Worm (Caenorhabditis elegans): Measurements from ENCODE around the gene nduf-2.2.

The nduf-2.2 gene

ce11 chrIII:6447521-6447920, 17.5 kb upstream of the nduf-2.2 start (continued):
- TF ChIP-seq sptf-2 (GFP tag; optimal IDR thresholded peaks at IDR 0.05) (no peak), ceh-91 (GFP tag; IDR thresholded peaks at IDR 0.05) (no peak), Y53G8AR.9 (GFP tag; conservative IDR thresholded peaks at IDR 0.05) (0 out of 2 replicates have a peak, but pooled peaks have one; percentile 35), let-607 (tag; optimal IDR thresholded peaks at IDR 0.05) (peak in 1 of 2 experiments; percentile 33), atf-7 (tag; optimal IDR thresholded peaks at IDR 0.05) (peak; percentile 64), ztf-28 (GFP tag; IDR thresholded peaks at IDR 0.05) (no peak), B0336.3 (GFP tag; IDR thresholded peaks at IDR 0.05) (peak; percentile 47; the same call in 1 of the 2 replicates), mcd-1 (GFP tag; IDR thresholded peaks at IDR 0.05) (peak; percentile 42), F39B2.1 (GFP tag; IDR thresholded peaks at IDR 0.05) (no peak), snpc-1.3 (tag; optimal IDR thresholded peaks at IDR 0.05; ENCODE audit: insufficient read depth) (no peak), cebp-1 (GFP tag; IDR thresholded peaks at IDR 0.05) (no peak), cebp-1 (tag; optimal IDR thresholded peaks at IDR 0.05) (peak; percentile 58), ceh-40 (GFP tag; IDR thresholded peaks at IDR 0.05) (no peak), mel-28 (tag; optimal IDR thresholded peaks at IDR 0.05; ENCODE audit: borderline replicate concordance) (no peak), F22D6.2 (tag; optimal IDR thresholded peaks at IDR 0.05) (peak; percentile 28), nfya-1 (tag; optimal IDR thresholded peaks at IDR 0.05; ENCODE audit: borderline replicate concordance, insufficient read depth) (no peak), F23B12.7 (tag; optimal IDR thresholded peaks at IDR 0.05; ENCODE audit: insufficient read depth) (no peak), egl-44 (GFP tag; IDR thresholded peaks at IDR 0.05) (0 out of 2 replicates have a peak, but pooled peaks have one; percentile 50), B0261.1 (tag; optimal IDR thresholded peaks at IDR 0.05) (no peak), ekl-4 (GFP tag; IDR thresholded peaks at IDR 0.05) (no peak), nhr-27 (tag; optimal IDR thresholded peaks at IDR 0.05) (no peak), cebp-2 (GFP tag; IDR thresholded peaks at IDR 0.05) (no peak), nhr-179 (tag; optimal IDR thresholded peaks at IDR 0.05) (no peak), sea-2 (GFP tag; IDR thresholded peaks at IDR 0.05) (no peak), pbrm-1 (GFP tag; IDR thresholded peaks at IDR 0.05) (no peak; the same call in 1 of the 2 replicates), tbx-9 (tag; optimal IDR thresholded peaks at IDR 0.05; ENCODE audit: borderline replicate concordance) (no peak), athp-1 (tag; optimal IDR thresholded peaks at IDR 0.05) (no peak), aptf-3 (GFP tag; IDR thresholded peaks at IDR 0.05) (no peak), ama-1 (optimal IDR thresholded peaks at IDR 0.05) (no peak), ama-1 (GFP tag; optimal IDR thresholded peaks at IDR 0.05) (no peak), dox-1 (GFP tag; IDR thresholded peaks at IDR 0.05) (0 out of 2 replicates have a peak, but pooled peaks have one; percentile 44), let-526 (GFP tag; IDR thresholded peaks at IDR 0.05) (0 out of 2 replicates have a peak, but pooled peaks have one; percentile 44), tlf-1 (GFP tag; optimal IDR thresholded peaks at IDR 0.05) (peak; percentile 52), lin-40 (tag; optimal IDR thresholded peaks at IDR 0.05) (peak; percentile 36), T26A5.8 (tag; optimal IDR thresholded peaks at IDR 0.05) (no peak), F57C9.4 (tag; optimal IDR thresholded peaks at IDR 0.05) (no peak)

ce11 chrIII:6449854-6450253, 15.2 kb upstream of the nduf-2.2 start:
- 0 out of 2 replicates have a peak, but pooled peaks have one; percentile 30 for TF ChIP-seq attf-6 (GFP tag; IDR thresholded peaks at IDR 0.05)
- TF ChIP-seq sptf-2 (GFP tag; optimal IDR thresholded peaks at IDR 0.05) = no peak
- TF ChIP-seq repo-1 (tag; optimal IDR thresholded peaks at IDR 0.05) = peak; percentile 46

- TF ChIP-seq T07F8.4 (tag; optimal IDR thresholded peaks at IDR 0.05) (no peak), ceh-79 (tag; optimal IDR thresholded peaks at IDR 0.05) (no peak), F22D6.2 (tag; optimal IDR thresholded peaks at IDR 0.05) (no peak), snpc-3.4 (tag; optimal IDR thresholded peaks at IDR 0.05) (no peak), egl-44 (GFP tag; IDR thresholded peaks at IDR 0.05) (no peak), gei-17 (GFP tag; optimal IDR thresholded peaks at IDR 0.05) (no peak), Y95B8A.8 (GFP tag; IDR thresholded peaks at IDR 0.05) (no peak), somi-1 (GFP tag; optimal IDR thresholded peaks at IDR 0.05) (no peak), repo-1 (tag; optimal IDR thresholded peaks at IDR 0.05) (no peak), cebp-1 (GFP tag; IDR thresholded peaks at IDR 0.05) (no peak), cebp-1 (tag; optimal IDR thresholded peaks at IDR 0.05) (no peak), atf-7 (tag; optimal IDR thresholded peaks at IDR 0.05) (no peak), dox-1 (GFP tag; IDR thresholded peaks at IDR 0.05) (no peak), ccch-3 (GFP tag; optimal IDR thresholded peaks at IDR 0.05) (no peak), nhr-179 (tag; optimal IDR thresholded peaks at IDR 0.05) (no peak), ceh-40 (GFP tag; IDR thresholded peaks at IDR 0.05) (no peak), lsl-1 (GFP tag; optimal IDR thresholded peaks at IDR 0.05) (no peak)
Measured at ce11 chrIII:6450596-6450995, 14.4 kb upstream of the nduf-2.2 start, which contains the start of gene T26A5.6. TSS of gene T26A5.6 (minus strand) at chrIII:6450696.

All from whole organism, young adult.